Fruit fly (Drosophila melanogaster): Measurements from ENCODE around the gene CG17110.

Gene CG17110

dm6 chr3R:23112680-23113362 lies 21.3 kb downstream of the CG17110 start, which contains the start of gene Cow:
TSS of gene Cow (minus strand) at chr3R:23112730.
- TF ChIP-seq ttk (optimal IDR thresholded peaks at IDR 0.05) (no peak), Sin3A (optimal IDR thresholded peaks at IDR 0.05) (no peak), Myc (optimal IDR thresholded peaks at IDR 0.05) (no peak), h (optimal IDR thresholded peaks at IDR 0.05) (no peak), insv (optimal IDR thresholded peaks at IDR 0.05) (no peak), psq (optimal IDR thresholded peaks at IDR 0.05) (no peak)

- TF ChIP-seq insv (optimal IDR thresholded peaks at IDR 0.05) (no peak), psq (optimal IDR thresholded peaks at IDR 0.05) (no peak)
Observed at dm6 chr3R:23117683-23118470, 26.4 kb downstream of the CG17110 start, which contains the start of the genes Rassf and CenB1A. TSS of gene Rassf (minus strand) at chr3R:23117931. TSS of gene CenB1A (plus strand) at chr3R:23118400.

dm6 chr3R:23119873-23120272 lies 28.3 kb downstream of the CG17110 start:
- TF ChIP-seq insv (optimal IDR thresholded peaks at IDR 0.05) = no peak
- no peak for TF ChIP-seq psq (optimal IDR thresholded peaks at IDR 0.05)
- no peak for TF ChIP-seq Sin3A (optimal IDR thresholded peaks at IDR 0.05)
- no peak for TF ChIP-seq h (optimal IDR thresholded peaks at IDR 0.05)
- TF ChIP-seq ttk (optimal IDR thresholded peaks at IDR 0.05) = no peak
- TF ChIP-seq Myc (optimal IDR thresholded peaks at IDR 0.05) = no peak

- TF ChIP-seq Sin3A (optimal IDR thresholded peaks at IDR 0.05) (no peak), insv (optimal IDR thresholded peaks at IDR 0.05) (no peak), psq (optimal IDR thresholded peaks at IDR 0.05) (no peak), ttk (optimal IDR thresholded peaks at IDR 0.05) (no peak)
Observed at dm6 chr3R:23120933-23121332, 29.4 kb downstream of the CG17110 start.

- no peak for TF ChIP-seq psq (optimal IDR thresholded peaks at IDR 0.05)
- no peak for TF ChIP-seq ttk (optimal IDR thresholded peaks at IDR 0.05)
- TF ChIP-seq Myc (optimal IDR thresholded peaks at IDR 0.05) = no peak
- no peak for TF ChIP-seq Sin3A (optimal IDR thresholded peaks at IDR 0.05)
- no peak for TF ChIP-seq insv (optimal IDR thresholded peaks at IDR 0.05)
- TF ChIP-seq h (optimal IDR thresholded peaks at IDR 0.05) = no peak
Observed at dm6 chr3R:23126241-23127022, 34.9 kb downstream of the CG17110 start, which contains the start of gene CG31365. TSS of gene CG31365 (minus strand) at chr3R:23126422.

dm6 chr3R:23127796-23128195 lies 36.3 kb downstream of the CG17110 start, which contains the start of gene CG31457:
TSS of gene CG31457 (minus strand) at chr3R:23127981.
- no peak for TF ChIP-seq Myc (optimal IDR thresholded peaks at IDR 0.05)
- TF ChIP-seq h (optimal IDR thresholded peaks at IDR 0.05) = no peak
- TF ChIP-seq psq (optimal IDR thresholded peaks at IDR 0.05) = no peak

- TF ChIP-seq Sin3A (optimal IDR thresholded peaks at IDR 0.05) (no peak), Myc (optimal IDR thresholded peaks at IDR 0.05) (no peak), insv (optimal IDR thresholded peaks at IDR 0.05) (no peak), psq (optimal IDR thresholded peaks at IDR 0.05) (no peak), ttk (optimal IDR thresholded peaks at IDR 0.05) (no peak), h (optimal IDR thresholded peaks at IDR 0.05) (no peak)
Observed at dm6 chr3R:23129617-23130016, 38.1 kb downstream of the CG17110 start.

- no peak for TF ChIP-seq Sin3A (optimal IDR thresholded peaks at IDR 0.05)
- no peak for TF ChIP-seq insv (optimal IDR thresholded peaks at IDR 0.05)
- TF ChIP-seq Myc (optimal IDR thresholded peaks at IDR 0.05) = no peak
- no peak for TF ChIP-seq ttk (optimal IDR thresholded peaks at IDR 0.05)
- no peak for TF ChIP-seq psq (optimal IDR thresholded peaks at IDR 0.05)
- TF ChIP-seq h (optimal IDR thresholded peaks at IDR 0.05) = no peak
Observed at dm6 chr3R:23130181-23130580, 38.7 kb downstream of the CG17110 start.

- no peak for TF ChIP-seq insv (optimal IDR thresholded peaks at IDR 0.05)
- TF ChIP-seq ttk (optimal IDR thresholded peaks at IDR 0.05) = no peak
Observed at dm6 chr3R:23130884-23131283, 39.4 kb downstream of the CG17110 start.

dm6 chr3R:23131341-23131884 lies 39.9 kb downstream of the CG17110 start:
- no peak for TF ChIP-seq psq (optimal IDR thresholded peaks at IDR 0.05)
- TF ChIP-seq h (optimal IDR thresholded peaks at IDR 0.05) = no peak
- TF ChIP-seq Sin3A (optimal IDR thresholded peaks at IDR 0.05) = no peak
- no peak for TF ChIP-seq insv (optimal IDR thresholded peaks at IDR 0.05)
- no peak for TF ChIP-seq ttk (optimal IDR thresholded peaks at IDR 0.05)
- TF ChIP-seq Myc (optimal IDR thresholded peaks at IDR 0.05) = no peak

dm6 chr3R:23132299-23132698 lies 40.8 kb downstream of the CG17110 start:
- TF ChIP-seq Myc (optimal IDR thresholded peaks at IDR 0.05) (no peak), Sin3A (optimal IDR thresholded peaks at IDR 0.05) (no peak), h (optimal IDR thresholded peaks at IDR 0.05) (no peak), ttk (optimal IDR thresholded peaks at IDR 0.05) (no peak), psq (optimal IDR thresholded peaks at IDR 0.05) (no peak), insv (optimal IDR thresholded peaks at IDR 0.05) (no peak)

dm6 chr3R:23133301-23133828 lies 41.8 kb downstream of the CG17110 start:
- TF ChIP-seq insv (optimal IDR thresholded peaks at IDR 0.05) = no peak
- no peak for TF ChIP-seq h (optimal IDR thresholded peaks at IDR 0.05)
- no peak for TF ChIP-seq Myc (optimal IDR thresholded peaks at IDR 0.05)
- TF ChIP-seq psq (optimal IDR thresholded peaks at IDR 0.05) = no peak
- no peak for TF ChIP-seq Sin3A (optimal IDR thresholded peaks at IDR 0.05)
- no peak for TF ChIP-seq ttk (optimal IDR thresholded peaks at IDR 0.05)

Measured in Kc167 (cell line).